Worm (Caenorhabditis elegans): ENCODE data around the gene drn-1.

drn-1 gene

ce11 chrII:5292226-5292752 is 20.6 kb upstream of the drn-1 start, which contains the start of gene ZK622.4 (continued):
- TF ChIP-seq unc-62 (GFP tag; optimal IDR thresholded peaks at IDR 0.05): no peak
- no peak for TF ChIP-seq isw-1 (GFP tag; IDR thresholded peaks at IDR 0.05)
- TF ChIP-seq lin-13 (GFP tag; optimal IDR thresholded peaks at IDR 0.05): no peak
- no peak for TF ChIP-seq fkh-10 (GFP tag; optimal IDR thresholded peaks at IDR 0.05)
- no peak for TF ChIP-seq C34B4.2 (tag; optimal IDR thresholded peaks at IDR 0.05)
- peak; percentile 46 for TF ChIP-seq nhr-20 (tag; optimal IDR thresholded peaks at IDR 0.05)
- TF ChIP-seq snu-23 (GFP tag; optimal IDR thresholded peaks at IDR 0.05): peak; percentile 80
- no peak for TF ChIP-seq nhr-11 (tag; optimal IDR thresholded peaks at IDR 0.05)
- TF ChIP-seq nhr-12 (tag; optimal IDR thresholded peaks at IDR 0.05): no peak
- no peak for TF ChIP-seq Y116A8C.19 (tag; optimal IDR thresholded peaks at IDR 0.05; ENCODE audit: borderline replicate concordance)
- no peak for TF ChIP-seq zag-1 (tag; optimal IDR thresholded peaks at IDR 0.05)
- TF ChIP-seq dsc-1 (tag; optimal IDR thresholded peaks at IDR 0.05): peak; percentile 34
- TF ChIP-seq irx-1 (tag; optimal IDR thresholded peaks at IDR 0.05): peak; percentile 43
- TF ChIP-seq F16B12.6 (tag; optimal IDR thresholded peaks at IDR 0.05): peak; percentile 3
- no peak for TF ChIP-seq sox-4 (tag; optimal IDR thresholded peaks at IDR 0.05)
- TF ChIP-seq ceh-82 (tag; optimal IDR thresholded peaks at IDR 0.05): peak in 1 of 3 experiments; percentile 39
- TF ChIP-seq mdl-1 (tag; optimal IDR thresholded peaks at IDR 0.05): peak in 1 of 2 experiments; percentile 47
- peak; percentile 54 for TF ChIP-seq mep-1 (tag; optimal IDR thresholded peaks at IDR 0.05)
- no peak for TF ChIP-seq nhr-76 (tag; optimal IDR thresholded peaks at IDR 0.05)
- no peak for TF ChIP-seq sup-37 (GFP tag; optimal IDR thresholded peaks at IDR 0.05)
- TF ChIP-seq lir-3 (tag; optimal IDR thresholded peaks at IDR 0.05; ENCODE audit: poor library complexity): peak; percentile 28
- TF ChIP-seq ceh-8 (GFP tag; optimal IDR thresholded peaks at IDR 0.05): no peak
- peak; percentile 33 for TF ChIP-seq snpc-4 (tag; optimal IDR thresholded peaks at IDR 0.05)
- peak; percentile 15 to 47 (median 20) for TF ChIP-seq dpl-1 (GFP tag; optimal IDR thresholded peaks at IDR 0.05)
- TF ChIP-seq pag-3 (tag; optimal IDR thresholded peaks at IDR 0.05; ENCODE audit: borderline replicate concordance, insufficient read depth): no peak
- no peak for TF ChIP-seq unc-130 (tag; optimal IDR thresholded peaks at IDR 0.05)
- TF ChIP-seq nhr-47 (tag; optimal IDR thresholded peaks at IDR 0.05): peak; percentile 71
- TF ChIP-seq jun-1 (tag; optimal IDR thresholded peaks at IDR 0.05): peak; percentile 22
- TF ChIP-seq nhr-84 (tag; optimal IDR thresholded peaks at IDR 0.05): no peak

- no peak for TF ChIP-seq grh-1 (GFP tag; IDR thresholded peaks at IDR 0.05)
- peak; percentile 1 for TF ChIP-seq nhr-71 (tag; optimal IDR thresholded peaks at IDR 0.05)
- TF ChIP-seq vab-15 (tag; optimal IDR thresholded peaks at IDR 0.05): no peak
- no peak for TF ChIP-seq nhr-76 (tag; optimal IDR thresholded peaks at IDR 0.05)
- no peak for TF ChIP-seq lsy-2 (tag; optimal IDR thresholded peaks at IDR 0.05)
- no peak for TF ChIP-seq elt-2 (tag; optimal IDR thresholded peaks at IDR 0.05)
- no peak for TF ChIP-seq nhr-47 (tag; optimal IDR thresholded peaks at IDR 0.05)
- TF ChIP-seq nhr-84 (tag; optimal IDR thresholded peaks at IDR 0.05): no peak
- TF ChIP-seq C16A3.4 (tag; optimal IDR thresholded peaks at IDR 0.05): no peak
- no peak for TF ChIP-seq C34B4.2 (tag; optimal IDR thresholded peaks at IDR 0.05)
- no peak for TF ChIP-seq aly-2 (tag; optimal IDR thresholded peaks at IDR 0.05)
- no peak for TF ChIP-seq mef-2 (tag; optimal IDR thresholded peaks at IDR 0.05)
- TF ChIP-seq jun-1 (tag; optimal IDR thresholded peaks at IDR 0.05): no peak
- TF ChIP-seq ceh-90 (tag; optimal IDR thresholded peaks at IDR 0.05): no peak
- TF ChIP-seq isw-1 (GFP tag; IDR thresholded peaks at IDR 0.05): no peak
- peak; percentile 57 for TF ChIP-seq tbx-2 (tag; optimal IDR thresholded peaks at IDR 0.05)
- TF ChIP-seq fkh-10 (GFP tag; optimal IDR thresholded peaks at IDR 0.05): no peak
- TF ChIP-seq irx-1 (tag; optimal IDR thresholded peaks at IDR 0.05): no peak
- no peak for TF ChIP-seq tlp-1 (tag; optimal IDR thresholded peaks at IDR 0.05)
- TF ChIP-seq sup-37 (GFP tag; optimal IDR thresholded peaks at IDR 0.05): no peak
- no peak for TF ChIP-seq sox-4 (tag; optimal IDR thresholded peaks at IDR 0.05)
- TF ChIP-seq sptf-1 (tag; optimal IDR thresholded peaks at IDR 0.05): no peak
- no peak for TF ChIP-seq unc-98 (GFP tag; IDR thresholded peaks at IDR 0.05)
- TF ChIP-seq ceh-8 (GFP tag; optimal IDR thresholded peaks at IDR 0.05): no peak
- TF ChIP-seq nhr-19 (GFP tag; conservative IDR thresholded peaks at IDR 0.05): no peak
- TF ChIP-seq ceh-63 (GFP tag; optimal IDR thresholded peaks at IDR 0.05): no peak
- no peak for TF ChIP-seq hlh-17 (GFP tag; optimal IDR thresholded peaks at IDR 0.05; ENCODE audit: borderline replicate concordance)
- TF ChIP-seq aha-1 (tag; optimal IDR thresholded peaks at IDR 0.05): no peak
- no peak for TF ChIP-seq alr-1 (tag; optimal IDR thresholded peaks at IDR 0.05; ENCODE audit: borderline replicate concordance)
- TF ChIP-seq zip-4 (GFP tag; optimal IDR thresholded peaks at IDR 0.05): no peak
- no peak for TF ChIP-seq dpl-1 (GFP tag; optimal IDR thresholded peaks at IDR 0.05)
- peak; percentile 24 for TF ChIP-seq nhr-20 (tag; optimal IDR thresholded peaks at IDR 0.05)
- no peak for TF ChIP-seq nhr-237 (tag; optimal IDR thresholded peaks at IDR 0.05)
- peak; percentile 56 for TF ChIP-seq nhr-77 (tag; optimal IDR thresholded peaks at IDR 0.05)
These were observed 19.4 kb upstream of the drn-1 start for ce11 chrII:5291051-5291450.

All from whole organism, L1 larva.